Fruit fly (Drosophila melanogaster): ENCODE results near the gene CG9215.
A peak's percentile ranks its signal among the peaks of the same experiment; 100 is the strongest.

Gene CG9215

DNA sequence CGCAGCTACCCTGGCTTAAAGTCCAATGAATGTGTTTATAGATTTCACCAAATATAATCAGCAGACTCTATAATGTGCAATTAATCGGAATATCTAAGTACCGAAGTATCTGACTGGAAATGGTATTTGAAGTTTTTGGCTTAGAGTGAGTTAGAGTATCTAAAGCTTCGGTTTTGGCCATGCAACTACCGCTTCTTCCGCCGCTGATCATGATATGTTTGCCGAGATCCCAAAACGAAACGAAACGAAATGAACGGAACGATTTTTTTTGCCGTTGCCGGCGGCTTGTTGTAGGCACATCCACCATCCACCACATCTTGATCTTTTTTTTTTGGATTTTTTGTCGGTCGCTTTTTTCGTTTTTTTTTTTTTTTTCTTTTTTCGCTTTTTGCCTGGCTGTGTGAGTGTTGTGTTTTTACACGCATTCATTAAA is 40.3 kb upstream of the CG9215 start (continued):
- TF ChIP-seq CG6683 (GFP tag; optimal IDR thresholded peaks at IDR 0.05), result peak; percentile 40
- TF ChIP-seq Gsc (GFP tag; IDR thresholded peaks at IDR 0.05), result peak; percentile 42; the same call in 1 of the 2 replicates
- no peak for TF ChIP-seq mld (GFP tag; IDR thresholded peaks at IDR 0.05; ENCODE audit: partially characterized antibody)
- peak; percentile 69 for TF ChIP-seq sens-2 (GFP tag; IDR thresholded peaks at IDR 0.05)
- TF ChIP-seq CG12769 (tag; optimal IDR thresholded peaks at IDR 0.05), result peak; percentile 89
- TF ChIP-seq CG12236 (GFP tag; optimal IDR thresholded peaks at IDR 0.05), result no peak
- TF ChIP-seq sima (GFP tag; optimal IDR thresholded peaks at IDR 0.05), result no peak
- TF ChIP-seq dan (GFP tag; IDR thresholded peaks at IDR 0.05), result no peak
- TF ChIP-seq Lpt (GFP tag; optimal IDR thresholded peaks at IDR 0.05), result no peak
- TF ChIP-seq CG17829 (tag; optimal IDR thresholded peaks at IDR 0.05), result peak; percentile 51
- no peak for TF ChIP-seq h (optimal IDR thresholded peaks at IDR 0.05)
- no peak for TF ChIP-seq nerfin-2 (GFP tag; IDR thresholded peaks at IDR 0.05; ENCODE audit: partially characterized antibody)
- peak; percentile 81 for TF ChIP-seq CG6689 (GFP tag; IDR thresholded peaks at IDR 0.05)
- TF ChIP-seq tna (GFP tag; IDR thresholded peaks at IDR 0.05; ENCODE audit: partially characterized antibody), result no peak
- no peak for TF ChIP-seq Dfd (GFP tag; optimal IDR thresholded peaks at IDR 0.05)
- peak; percentile 54 for TF ChIP-seq corto (GFP tag; optimal IDR thresholded peaks at IDR 0.05)
- peak; percentile 86 for TF ChIP-seq Aef1 (GFP tag; IDR thresholded peaks at IDR 0.05)
- peak; percentile 68 for TF ChIP-seq HmgZ (tag; optimal IDR thresholded peaks at IDR 0.05)
- TF ChIP-seq BtbVII (GFP tag; optimal IDR thresholded peaks at IDR 0.05), result peak; percentile 49
- peak; percentile 90 for TF ChIP-seq pum (GFP tag; optimal IDR thresholded peaks at IDR 0.05)
- TF ChIP-seq bowl (GFP tag; IDR thresholded peaks at IDR 0.05), result peak; percentile 55; the same call in 1 of the 2 replicates
- peak; percentile 86 for TF ChIP-seq H2.0 (GFP tag; IDR thresholded peaks at IDR 0.05)
- TF ChIP-seq CG17361 (GFP tag; IDR thresholded peaks at IDR 0.05), result peak; percentile 65
- peak; percentile 73 for TF ChIP-seq wor (GFP tag; IDR thresholded peaks at IDR 0.05)
- peak; percentile 25 for TF ChIP-seq Ets97D (GFP tag; optimal IDR thresholded peaks at IDR 0.05)
- TF ChIP-seq Asciz (GFP tag; optimal IDR thresholded peaks at IDR 0.05), result peak; percentile 67
- no peak for TF ChIP-seq BEAF-32 (GFP tag; optimal IDR thresholded peaks at IDR 0.05)
- no peak for TF ChIP-seq CG34224 (GFP tag; IDR thresholded peaks at IDR 0.05; ENCODE audit: partially characterized antibody)
- TF ChIP-seq ems (GFP tag; optimal IDR thresholded peaks at IDR 0.05), result peak; percentile 55
- TF ChIP-seq CG10366 (GFP tag; IDR thresholded peaks at IDR 0.05), result peak; percentile 88
- peak; percentile 13 for TF ChIP-seq zen (tag; optimal IDR thresholded peaks at IDR 0.05)
- TF ChIP-seq Adf1 (GFP tag; IDR thresholded peaks at IDR 0.05), result peak; percentile 37
- TF ChIP-seq CG2678 (tag; optimal IDR thresholded peaks at IDR 0.05), result peak; percentile 86
- no peak for TF ChIP-seq sc (optimal IDR thresholded peaks at IDR 0.05)
- peak; percentile 36 for TF ChIP-seq sc (GFP tag; optimal IDR thresholded peaks at IDR 0.05)
- TF ChIP-seq Abd-B (GFP tag; optimal IDR thresholded peaks at IDR 0.05), result peak; percentile 68
- peak; percentile 55 for TF ChIP-seq CG8388 (GFP tag; optimal IDR thresholded peaks at IDR 0.05)
- no peak for TF ChIP-seq YL-1 (GFP tag; optimal IDR thresholded peaks at IDR 0.05)
- peak; percentile 43 for TF ChIP-seq luna (GFP tag; optimal IDR thresholded peaks at IDR 0.05)
- TF ChIP-seq Oli (tag; optimal IDR thresholded peaks at IDR 0.05), result peak; percentile 76
- peak; percentile 25; the same call in 1 of the 2 replicates for TF ChIP-seq sim (GFP tag; IDR thresholded peaks at IDR 0.05)
- no peak for TF ChIP-seq Usf (GFP tag; optimal IDR thresholded peaks at IDR 0.05)
- TF ChIP-seq CG14965 (GFP tag; optimal IDR thresholded peaks at IDR 0.05; ENCODE audit: borderline replicate concordance), result no peak
- TF ChIP-seq Hmr (GFP tag; optimal IDR thresholded peaks at IDR 0.05), result peak; percentile 76
- peak; percentile 66 for TF ChIP-seq slp2 (GFP tag; optimal IDR thresholded peaks at IDR 0.05)
- no peak for TF ChIP-seq NC2β (GFP tag; optimal IDR thresholded peaks at IDR 0.05)
- TF ChIP-seq Pdp1 (GFP tag; optimal IDR thresholded peaks at IDR 0.05), result peak; percentile 73 to 88
- peak; percentile 67 for TF ChIP-seq Blimp-1 (GFP tag; optimal IDR thresholded peaks at IDR 0.05)
- no peak for TF ChIP-seq bigmax (GFP tag; optimal IDR thresholded peaks at IDR 0.05)
- peak; percentile 78 for TF ChIP-seq CG30403 (GFP tag; optimal IDR thresholded peaks at IDR 0.05)
- TF ChIP-seq Scr (GFP tag; IDR thresholded peaks at IDR 0.05; ENCODE audit: partially characterized antibody), result no peak

All from whole organism, embryonic.